Worm (Caenorhabditis elegans): ENCODE results near the gene cki-1.

DNA sequence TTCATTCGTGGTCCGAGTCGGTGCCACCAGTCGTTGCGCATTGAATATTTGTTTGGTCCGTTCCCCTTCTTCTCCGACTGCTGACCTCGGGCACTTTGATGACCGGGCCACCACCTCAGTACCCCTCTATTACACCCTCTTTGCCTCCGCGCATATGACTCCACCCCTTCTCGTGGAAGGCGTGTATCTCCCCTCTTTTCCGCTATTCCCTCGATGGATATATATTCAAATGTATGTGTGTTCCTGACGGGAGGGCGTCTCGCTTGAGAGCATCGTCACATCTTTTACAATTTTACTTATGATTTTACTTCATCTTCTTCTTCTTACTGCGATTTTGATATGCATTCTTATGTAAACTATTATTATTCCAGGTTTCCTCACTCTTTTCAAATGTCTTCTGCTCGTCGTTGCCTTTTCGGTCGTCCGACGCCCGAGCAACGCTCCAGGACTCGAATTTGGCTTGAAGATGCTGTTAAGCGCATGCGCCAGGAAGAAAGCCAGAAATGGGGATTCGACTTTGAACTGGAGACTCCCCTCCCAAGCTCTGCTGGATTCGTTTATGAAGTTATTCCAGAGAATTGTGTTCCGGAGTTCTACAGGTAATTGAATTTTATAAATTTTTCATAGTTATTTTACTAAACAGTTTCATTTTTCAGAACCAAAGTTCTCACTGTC, at the start of gene cki-1:
- no peak for TF ChIP-seq T07F8.4 (tag; optimal IDR thresholded peaks at IDR 0.05)
- no peak for TF ChIP-seq ztf-18 (tag; optimal IDR thresholded peaks at IDR 0.05)
- TF ChIP-seq ama-1 (optimal IDR thresholded peaks at IDR 0.05) = no peak
- no peak for TF ChIP-seq ama-1 (GFP tag; optimal IDR thresholded peaks at IDR 0.05)
- TF ChIP-seq athp-1 (tag; optimal IDR thresholded peaks at IDR 0.05) = no peak
- no peak for TF ChIP-seq unc-62 (GFP tag; optimal IDR thresholded peaks at IDR 0.05)
- no peak for TF ChIP-seq K11D2.4 (GFP tag; IDR thresholded peaks at IDR 0.05)
- TF ChIP-seq nhr-27 (tag; optimal IDR thresholded peaks at IDR 0.05) = no peak
- no peak for TF ChIP-seq bed-2 (GFP tag; IDR thresholded peaks at IDR 0.05)

Measured in whole organism, young adult.